Worm (Caenorhabditis elegans) whole organism, early embryonic: Measurements from ENCODE around the gene flp-1.

Source experiments
- B0310.2 ChIP-seq: sonication (generic microtip); optimal IDR thresholded peaks from 2 replicates; lab custom pipeline; 2016; ENCODE audit warnings: mild to moderate bottlenecking, missing genetic modification characterization, missing compliant biosample characterization
- ama-1 ChIP-seq: fragments of 150-350 bp; optimal IDR thresholded peaks from 2 replicates; lab custom pipeline; 2014
- ceh-13 ChIP-seq: fragments of 200-800 bp; sonication (Bioruptor generic); optimal IDR thresholded peaks from 2 replicates; lab custom pipeline; 2018; ENCODE audit warnings: mild to moderate bottlenecking, missing genetic modification characterization, missing compliant biosample characterization
- flt-1 ChIP-seq: fragments of 200-800 bp; sonication (Bioruptor generic); IDR thresholded peaks from 2 replicates; pipeline ENCODE4 v1.3.6; 2022; ENCODE audit warnings: missing genetic modification characterization, missing compliant biosample characterization
- hmg-4 ChIP-seq: fragments of 200-800 bp; sonication (Bioruptor generic); optimal IDR thresholded peaks from 2 replicates; lab custom pipeline; 2018; ENCODE audit warnings: mild to moderate bottlenecking, missing genetic modification characterization, missing compliant biosample characterization
- pes-1 ChIP-seq: fragments of 200-800 bp; sonication (Bioruptor generic); IDR thresholded peaks from 2 replicates; pipeline ENCODE4 v1.3.6; 2022; ENCODE audit warnings: missing genetic modification reagents, missing genetic modification characterization, missing compliant biosample characterization
- sea-1 ChIP-seq: fragments of 200-800 bp; sonication (Bioruptor generic); conservative IDR thresholded peaks from 2 replicates; pipeline ENCODE4 v1.3.6; 2022; ENCODE audit warnings: missing genetic modification characterization, missing compliant biosample characterization
- tbx-11 ChIP-seq: fragments of 200-800 bp; sonication (Bioruptor generic); IDR thresholded peaks from 2 replicates; pipeline ENCODE4 v1.3.6; 2022; ENCODE audit warnings: missing genetic modification characterization, missing compliant biosample characterization
- tbx-37 ChIP-seq: fragments of 200-800 bp; sonication (Bioruptor generic); conservative IDR thresholded peaks from 2 replicates; pipeline ENCODE4 v1.3.6; 2022; ENCODE audit warnings: missing genetic modification reagents, missing genetic modification characterization, missing compliant biosample characterization
- tra-4 ChIP-seq: sonication (generic microtip); optimal IDR thresholded peaks from 2 replicates; lab custom pipeline; 2017; ENCODE audit warnings: missing genetic modification characterization, missing compliant biosample characterization

ce11 chrIV:9169764-9170163, 25.3 kb downstream of the flp-1 start:
- TF ChIP-seq ama-1 (no peak), tra-4 (tag; lab: Kevin White, UChicago) (no peak), pes-1 (GFP tag; lab: Robert Waterston, UW) (no peak), ceh-13 (no peak), tbx-37 (GFP tag; lab: Robert Waterston, UW) (no peak), tbx-11 (no peak), hmg-4 (GFP tag; lab: Kevin White, UChicago) (no peak), flt-1 (GFP tag; lab: Robert Waterston, UW) (no peak), B0310.2 (no peak), sea-1 (GFP tag; lab: Robert Waterston, UW) (no peak)
